Worm (Caenorhabditis elegans): ENCODE data around the gene srh-98.
A peak's percentile ranks its signal among the peaks of the same experiment; 100 is the strongest.

srh-98 gene

ce11 chrV:16235647-16236046 is at the start of gene srh-98:
srh-98 (minus strand) TSS chrV:16235747.
- TF ChIP-seq cey-2 (tag; optimal IDR thresholded peaks at IDR 0.05; ENCODE audit: borderline replicate concordance, insufficient read depth) (no peak), spr-3 (GFP tag; optimal IDR thresholded peaks at IDR 0.05) (no peak), aha-1 (tag) (peak; percentile 65)

- TF ChIP-seq pha-4 (GFP tag; IDR thresholded peaks at IDR 0.05) (no peak), pha-4 (tag; optimal IDR thresholded peaks at IDR 0.05) (no peak), saeg-2 (GFP tag; IDR thresholded peaks at IDR 0.05) (no peak), zip-11 (GFP tag; IDR thresholded peaks at IDR 0.05) (no peak), F49E8.2 (tag; optimal IDR thresholded peaks at IDR 0.05; ENCODE audit: borderline replicate concordance) (no peak), ZK337.2 (GFP tag; IDR thresholded peaks at IDR 0.05) (no peak), hif-1 (tag; optimal IDR thresholded peaks at IDR 0.05) (no peak), ctbp-1 (GFP tag; IDR thresholded peaks at IDR 0.05) (no peak), F26F4.8 (GFP tag; conservative IDR thresholded peaks at IDR 0.05) (no peak), F37D6.2 (tag; optimal IDR thresholded peaks at IDR 0.05) (no peak), hlh-30 (tag; optimal IDR thresholded peaks at IDR 0.05; ENCODE audit: insufficient read depth) (no peak), hmg-1.1 (GFP tag; IDR thresholded peaks at IDR 0.05) (no peak), nhr-76 (tag; optimal IDR thresholded peaks at IDR 0.05) (no peak), nhr-48 (tag; optimal IDR thresholded peaks at IDR 0.05) (no peak), egl-43 (GFP tag; IDR thresholded peaks at IDR 0.05) (no peak), nhr-28 (tag; optimal IDR thresholded peaks at IDR 0.05) (no peak), dpl-1 (GFP tag; optimal IDR thresholded peaks at IDR 0.05) (no peak), dmd-6 (GFP tag; IDR thresholded peaks at IDR 0.05) (no peak), nhr-102 (tag; optimal IDR thresholded peaks at IDR 0.05) (no peak), mdl-1 (tag; optimal IDR thresholded peaks at IDR 0.05) (no peak), nhr-77 (tag; optimal IDR thresholded peaks at IDR 0.05) (no peak)
Measured at ce11 chrV:16282147-16282546, 46.6 kb upstream of the srh-98 start, which contains the start of gene F28G4.2. F28G4.2 (minus strand) TSS chrV:16282321.

ce11 chrV:16277918-16278317 is 42.4 kb upstream of the srh-98 start, which contains the start of gene cyp-37B1:
cyp-37B1 (plus strand) TSS chrV:16278116.
- TF ChIP-seq duxl-1 (tag; optimal IDR thresholded peaks at IDR 0.05; ENCODE audit: poor library complexity) (no peak), lsy-2 (tag; optimal IDR thresholded peaks at IDR 0.05) (no peak), pqm-1 (tag; optimal IDR thresholded peaks at IDR 0.05) (peak; percentile 89), hif-1 (tag; optimal IDR thresholded peaks at IDR 0.05) (no peak), nhr-77 (tag; optimal IDR thresholded peaks at IDR 0.05) (peak; percentile 87), php-3 (GFP tag; IDR thresholded peaks at IDR 0.05) (peak; percentile 82), nhr-48 (tag; optimal IDR thresholded peaks at IDR 0.05) (peak; percentile 69), ces-1 (GFP tag; optimal IDR thresholded peaks at IDR 0.05) (no peak), daf-16 (GFP tag; optimal IDR thresholded peaks at IDR 0.05) (no peak), daf-16 (tag; optimal IDR thresholded peaks at IDR 0.05) (peak; percentile 95), dve-1 (tag; optimal IDR thresholded peaks at IDR 0.05; ENCODE audit: insufficient read depth) (peak; percentile 87), ztf-11 (tag; optimal IDR thresholded peaks at IDR 0.05) (no peak), nhr-102 (tag; optimal IDR thresholded peaks at IDR 0.05) (peak; percentile 73), zip-2 (tag; optimal IDR thresholded peaks at IDR 0.05) (no peak), nhr-28 (tag; optimal IDR thresholded peaks at IDR 0.05) (peak; percentile 97), nhr-42 (GFP tag; IDR thresholded peaks at IDR 0.05) (no peak), hlh-11 (tag; optimal IDR thresholded peaks at IDR 0.05) (peak; percentile 85), dmd-6 (GFP tag; IDR thresholded peaks at IDR 0.05) (peak; percentile 90), mdt-29 (GFP tag; IDR thresholded peaks at IDR 0.05) (no peak)

All from whole organism, L4 larva.